Worm (Caenorhabditis elegans) whole organism, late embryonic: ENCODE measurements around the gene C32C4.16.

Source experiments
- T23F11.4 ChIP-seq: fragments of 200-800 bp; sonication (Bioruptor generic); optimal IDR thresholded peaks from 2 replicates; lab custom pipeline; 2018; ENCODE audit warnings: mild to moderate bottlenecking, missing genetic modification characterization, missing compliant biosample characterization
- Y22D7AL.16 ChIP-seq: sonication (generic microtip); optimal IDR thresholded peaks from 2 replicates; lab custom pipeline; 2016; ENCODE audit warnings: missing genetic modification characterization, missing compliant biosample characterization
- ama-1 ChIP-seq: fragments of 150-350 bp; optimal IDR thresholded peaks from 2 replicates; lab custom pipeline; 2014
- ceh-14 ChIP-seq: sonication (generic microtip); optimal IDR thresholded peaks from 2 replicates; lab custom pipeline; 2016; ENCODE audit warnings: missing genotype, missing genetic modification characterization, missing compliant biosample characterization
- ceh-2 ChIP-seq: sonication (generic microtip); optimal IDR thresholded peaks from 2 replicates; lab custom pipeline; 2016; ENCODE audit warnings: missing genotype, missing genetic modification characterization, missing compliant biosample characterization
- ceh-24 ChIP-seq: sonication (generic microtip); optimal IDR thresholded peaks from 2 replicates; lab custom pipeline; 2016; ENCODE audit warnings: mild to moderate bottlenecking, missing genetic modification characterization, missing compliant biosample characterization
- ceh-30 ChIP-seq: fragments of 150-350 bp; optimal IDR thresholded peaks from 2 replicates; lab custom pipeline; 2014; ENCODE audit warnings: missing biosample characterization, missing genetic modification characterization
- ceh-45 ChIP-seq: fragments of 200-800 bp; sonication (Bioruptor generic); IDR thresholded peaks from 2 replicates; pipeline ENCODE4 v1.3.6; 2022; ENCODE audit warnings: missing genetic modification reagents, missing genetic modification characterization, missing compliant biosample characterization
- ceh-48 ChIP-seq: sonication (generic microtip); optimal IDR thresholded peaks from 2 replicates; lab custom pipeline; 2016; ENCODE audit warnings: missing genetic modification characterization, inconsistent platforms, missing compliant biosample characterization
- ceh-9 ChIP-seq: sonication (generic microtip); optimal IDR thresholded peaks from 2 replicates; lab custom pipeline; 2016; ENCODE audit warnings: mild to moderate bottlenecking, missing genetic modification characterization, inconsistent platforms, missing compliant biosample characterization
- che-1 ChIP-seq: sonication (generic microtip); optimal IDR thresholded peaks from 2 replicates; lab custom pipeline; 2016; ENCODE audit warnings: mild to moderate bottlenecking, missing genetic modification characterization, missing compliant biosample characterization
- elt-2 ChIP-seq: sonication (generic microtip); optimal IDR thresholded peaks from 2 replicates; lab custom pipeline; 2016; ENCODE audit warnings: missing genetic modification reagents, missing genetic modification characterization, missing compliant biosample characterization
- ets-4 ChIP-seq: sonication (generic microtip); optimal IDR thresholded peaks from 2 replicates; lab custom pipeline; 2016; ENCODE audit warnings: missing genetic modification characterization, missing compliant biosample characterization
- eyg-1 ChIP-seq: sonication (generic microtip); optimal IDR thresholded peaks from 2 replicates; lab custom pipeline; 2016; ENCODE audit warnings: missing genotype, missing genetic modification characterization, missing compliant biosample characterization
- fax-1 ChIP-seq: sonication (generic microtip); optimal IDR thresholded peaks from 2 replicates; lab custom pipeline; 2016; ENCODE audit warnings: missing genotype, missing genetic modification characterization, missing compliant biosample characterization
- fkh-6 ChIP-seq: sonication (generic microtip); optimal IDR thresholded peaks from 2 replicates; lab custom pipeline; 2016; ENCODE audit warnings: missing genetic modification characterization, missing compliant biosample characterization
- hlh-15 ChIP-seq: sonication (generic microtip); optimal IDR thresholded peaks from 2 replicates; lab custom pipeline; 2016; ENCODE audit warnings: missing genetic modification characterization, missing compliant biosample characterization
- hlh-30 ChIP-seq: sonication (generic microtip); optimal IDR thresholded peaks from 2 replicates; lab custom pipeline; 2017; ENCODE audit warnings: antibody characterized with exemption, missing genetic modification characterization, missing compliant biosample characterization; ENCODE audit not compliant: insufficient read depth
- hlh-6 ChIP-seq: sonication (generic microtip); optimal IDR thresholded peaks from 2 replicates; lab custom pipeline; 2016; ENCODE audit warnings: missing genotype, missing genetic modification characterization, missing compliant biosample characterization
- madf-2 ChIP-seq: sonication (generic microtip); optimal IDR thresholded peaks from 2 replicates; lab custom pipeline; 2017; ENCODE audit warnings: missing genetic modification characterization, missing compliant biosample characterization
- mec-3 ChIP-seq: sonication (generic microtip); optimal IDR thresholded peaks from 2 replicates; lab custom pipeline; 2016; ENCODE audit warnings: borderline replicate concordance, missing genetic modification characterization, missing compliant biosample characterization
- npax-4 ChIP-seq: sonication (generic microtip); optimal IDR thresholded peaks from 2 replicates; lab custom pipeline; 2016; ENCODE audit warnings: missing genetic modification characterization, missing compliant biosample characterization
- pag-3 ChIP-seq: sonication (generic microtip); optimal IDR thresholded peaks from 2 replicates; lab custom pipeline; 2016; ENCODE audit warnings: missing compliant biosample characterization, missing genetic modification characterization, borderline replicate concordance
- pax-1 ChIP-seq: fragments of 150-350 bp; optimal IDR thresholded peaks from 2 replicates; lab custom pipeline; 2014; ENCODE audit warnings: missing biosample characterization, missing genetic modification characterization
- pha-4 ChIP-seq: fragments of 150-350 bp; optimal IDR thresholded peaks from 2 replicates; lab custom pipeline; 2018; ENCODE audit warnings: missing biosample characterization, missing genetic modification reagents, missing genetic modification characterization
- pqm-1 ChIP-seq: sonication (generic microtip); optimal IDR thresholded peaks from 2 replicates; lab custom pipeline; 2016; ENCODE audit warnings: missing genetic modification characterization, missing compliant biosample characterization
- pros-1 ChIP-seq: fragments of 150-350 bp; optimal IDR thresholded peaks from 2 replicates; lab custom pipeline; 2014; ENCODE audit warnings: missing biosample characterization, missing genetic modification reagents, missing genetic modification characterization
- ref-2 ChIP-seq: sonication (generic microtip); optimal IDR thresholded peaks from 2 replicates; lab custom pipeline; 2016; ENCODE audit warnings: missing genetic modification characterization, missing compliant biosample characterization
- sox-2 ChIP-seq: fragments of 200-800 bp; sonication (Bioruptor generic); IDR thresholded peaks from 2 replicates; pipeline ENCODE4 v1.3.6; 2022; ENCODE audit warnings: missing genetic modification reagents, missing genetic modification characterization, missing compliant biosample characterization
- sox-4 ChIP-seq: sonication (generic microtip); optimal IDR thresholded peaks from 2 replicates; lab custom pipeline; 2017; ENCODE audit warnings: mild to moderate bottlenecking, missing genetic modification characterization, inconsistent platforms, missing compliant biosample characterization
- tbx-7 ChIP-seq: sonication (generic microtip); optimal IDR thresholded peaks from 2 replicates; lab custom pipeline; 2016; ENCODE audit warnings: missing genotype, missing genetic modification characterization, missing compliant biosample characterization
- ttx-3 ChIP-seq: sonication (generic microtip); optimal IDR thresholded peaks from 2 replicates; lab custom pipeline; 2016; ENCODE audit warnings: missing genetic modification reagents, missing genetic modification characterization, missing compliant biosample characterization
- unc-42 ChIP-seq: sonication (generic microtip); optimal IDR thresholded peaks from 2 replicates; lab custom pipeline; 2016; ENCODE audit warnings: missing genotype, missing genetic modification characterization, missing compliant biosample characterization
- unc-86 ChIP-seq: sonication (generic microtip); optimal IDR thresholded peaks from 2 replicates; lab custom pipeline; 2016; ENCODE audit warnings: missing genetic modification characterization, missing compliant biosample characterization
- zip-5 ChIP-seq: sonication (generic microtip); optimal IDR thresholded peaks from 2 replicates; lab custom pipeline; 2016; ENCODE audit warnings: missing genetic modification characterization, missing compliant biosample characterization
- ztf-16 ChIP-seq: sonication (generic microtip); optimal IDR thresholded peaks from 2 replicates; lab custom pipeline; 2017; ENCODE audit warnings: missing genetic modification characterization, missing compliant biosample characterization

The C32C4.16 gene

DNA sequence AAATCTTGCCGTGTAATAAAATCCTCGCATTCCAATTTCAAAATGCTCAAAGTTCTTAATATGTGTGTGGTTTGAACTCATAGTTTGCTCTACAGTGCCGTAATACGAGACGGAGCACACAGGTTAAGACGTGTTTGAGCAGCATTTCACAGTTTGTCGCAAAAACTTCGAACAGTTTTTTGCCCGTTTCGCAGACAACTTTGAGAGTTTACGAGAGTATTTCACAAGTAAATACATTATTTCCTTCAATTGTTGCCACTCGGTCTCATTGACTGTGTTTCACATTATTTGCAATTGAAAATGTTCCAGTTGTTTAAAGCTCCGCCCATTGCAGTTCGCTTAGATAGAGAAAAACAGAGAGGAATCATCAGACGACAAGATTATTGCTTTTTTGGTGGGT, 40.2 kb downstream of the C32C4.16 start, which contains the start of gene F29F11.20:
TSS of gene F29F11.20 (plus strand) at position 301 of the 400 bp plus-strand sequence.
- no peak for TF ChIP-seq npax-4
- TF ChIP-seq ref-2 (tag; lab: Kevin White, UChicago), result no peak
- no peak for TF ChIP-seq Y22D7AL.16 (tag; lab: Kevin White, UChicago)
- no peak for TF ChIP-seq mec-3 (tag; lab: Kevin White, UChicago)
- no peak for TF ChIP-seq madf-2
- no peak for TF ChIP-seq ceh-9 (tag; lab: Kevin White, UChicago)
- no peak for TF ChIP-seq pax-1 (tag; lab: Kevin White, UChicago)
- TF ChIP-seq ceh-2, result no peak
- TF ChIP-seq T23F11.4 (GFP tag; lab: Kevin White, UChicago), result no peak
- TF ChIP-seq ztf-16 (tag; lab: Kevin White, UChicago), result no peak
- no peak for TF ChIP-seq ceh-45 (GFP tag; lab: Robert Waterston, UW)
- TF ChIP-seq pag-3, result no peak
- no peak for TF ChIP-seq ceh-24 (tag; lab: Kevin White, UChicago)
- TF ChIP-seq pha-4 (tag; lab: Kevin White, UChicago), result no peak
- TF ChIP-seq sox-2, result no peak
- no peak for TF ChIP-seq hlh-6 (tag; lab: Kevin White, UChicago)
- TF ChIP-seq fkh-6, result no peak

DNA sequence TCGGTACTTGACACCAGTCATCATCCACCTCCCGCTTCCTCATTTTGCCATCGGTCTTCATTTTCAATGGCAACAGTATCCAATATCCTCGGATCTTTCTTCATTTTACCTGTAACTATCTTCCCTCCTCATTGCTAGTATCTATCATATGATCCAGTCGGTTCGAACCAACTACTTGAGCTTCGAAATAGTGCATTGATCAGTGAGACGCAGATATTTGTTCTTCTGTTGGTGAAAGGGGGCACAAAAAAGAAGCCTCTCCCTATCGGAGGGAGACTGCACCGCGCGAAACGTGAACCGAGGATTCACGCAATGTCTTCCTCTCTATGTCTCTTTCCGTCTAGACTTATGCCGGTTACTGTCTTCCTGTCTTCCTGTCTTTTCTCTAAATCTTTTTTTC, 44.0 kb downstream of the C32C4.16 start:
- no peak for TF ChIP-seq che-1
- TF ChIP-seq madf-2, result no peak
- TF ChIP-seq ttx-3 (tag; lab: Kevin White, UChicago), result no peak
- TF ChIP-seq hlh-15 (tag; lab: Kevin White, UChicago), result no peak
- TF ChIP-seq ceh-48 (tag; lab: Kevin White, UChicago), result no peak
- no peak for TF ChIP-seq npax-4
- TF ChIP-seq unc-42 (tag; lab: Kevin White, UChicago), result no peak
- TF ChIP-seq hlh-30, result no peak
- no peak for TF ChIP-seq pros-1 (tag; lab: Kevin White, UChicago)
- TF ChIP-seq eyg-1, result no peak
- TF ChIP-seq unc-86 (tag; lab: Kevin White, UChicago), result no peak
- no peak for TF ChIP-seq sox-4 (tag; lab: Kevin White, UChicago)
- TF ChIP-seq tbx-7 (tag; lab: Kevin White, UChicago), result no peak
- no peak for TF ChIP-seq ama-1 (lab: Kevin White, UChicago)
- no peak for TF ChIP-seq ref-2 (tag; lab: Kevin White, UChicago)
- TF ChIP-seq, all 69 proteins: peak for 0

DNA sequence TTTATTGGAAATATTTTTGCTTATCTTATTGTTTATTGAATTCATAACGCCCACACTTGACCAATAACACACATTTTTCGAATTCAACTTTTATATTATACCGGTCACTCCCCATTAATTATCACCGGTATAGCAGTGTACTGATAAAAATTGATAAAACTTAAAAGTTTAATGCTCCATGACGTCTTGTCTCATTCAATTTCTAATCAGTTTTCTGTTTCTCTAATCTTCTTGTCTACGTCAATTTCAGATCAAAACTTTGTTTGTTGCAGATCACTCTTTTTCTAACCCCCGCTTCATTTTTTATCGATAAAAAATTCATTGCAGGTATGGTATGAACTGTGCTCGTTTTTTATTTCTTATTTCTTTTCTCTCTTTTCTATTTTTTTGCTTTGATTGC, 46.4 kb downstream of the C32C4.16 start:
- TF ChIP-seq sox-4 (tag; lab: Kevin White, UChicago) (no peak), Y22D7AL.16 (tag; lab: Kevin White, UChicago) (no peak), elt-2 (tag; lab: Kevin White, UChicago) (peak; percentile 84), pqm-1 (peak; percentile 42), eyg-1 (no peak), zip-5 (tag; lab: Kevin White, UChicago) (no peak), T23F11.4 (GFP tag; lab: Kevin White, UChicago) (no peak), hlh-30 (no peak), madf-2 (no peak), ttx-3 (tag; lab: Kevin White, UChicago) (no peak), ceh-30 (no peak)

DNA sequence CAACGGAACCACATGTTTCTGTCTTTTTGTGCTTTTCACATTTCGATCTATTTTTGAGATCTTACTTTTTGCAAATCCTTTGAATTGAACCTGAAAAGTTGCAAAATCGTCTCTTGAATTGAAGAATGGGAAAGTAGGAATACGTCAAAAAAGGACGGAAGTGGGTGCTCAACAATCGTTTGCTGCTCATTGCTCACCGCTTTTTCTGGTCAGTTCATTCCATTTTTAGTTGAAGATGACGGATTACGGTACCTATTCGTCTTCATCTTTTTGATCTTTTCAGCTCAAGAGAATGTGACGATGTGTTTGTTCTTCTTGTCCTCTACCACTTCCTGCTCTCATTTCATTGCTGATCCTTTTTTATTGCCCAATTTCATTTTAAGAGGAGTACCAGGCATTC, 47.8 kb downstream of the C32C4.16 start, which contains the start of gene C05A2.4:
TSS of gene C05A2.4 (plus strand) at position 301 of the 400 bp plus-strand sequence.
- TF ChIP-seq fax-1 (tag; lab: Kevin White, UChicago) (no peak), pax-1 (tag; lab: Kevin White, UChicago) (no peak), ceh-14 (tag; lab: Kevin White, UChicago) (no peak), hlh-15 (tag; lab: Kevin White, UChicago) (no peak), ets-4 (tag; lab: Kevin White, UChicago) (no peak)
